Worm (Caenorhabditis elegans) whole organism, early embryonic: ENCODE measurements around the gene pdl-1.

Source experiments
- B0310.2 ChIP-seq: sonication (generic microtip); optimal IDR thresholded peaks from 2 replicates; lab custom pipeline; 2016; ENCODE audit warnings: mild to moderate bottlenecking, missing genetic modification characterization, missing compliant biosample characterization
- F13C5.2 ChIP-seq: sonication (generic microtip); optimal IDR thresholded peaks from 2 replicates; lab custom pipeline; 2017; ENCODE audit warnings: mild to moderate bottlenecking, missing genetic modification characterization, inconsistent platforms, missing compliant biosample characterization
- aly-1 ChIP-seq: sonication (generic microtip); optimal IDR thresholded peaks from 2 replicates; lab custom pipeline; 2016; ENCODE audit warnings: missing genetic modification characterization, missing compliant biosample characterization
- ama-1 ChIP-seq: fragments of 150-350 bp; optimal IDR thresholded peaks from 2 replicates; lab custom pipeline; 2014
- ceh-13 ChIP-seq: fragments of 200-800 bp; sonication (Bioruptor generic); optimal IDR thresholded peaks from 2 replicates; lab custom pipeline; 2018; ENCODE audit warnings: mild to moderate bottlenecking, missing genetic modification characterization, missing compliant biosample characterization
- ceh-36 ChIP-seq: sonication (generic microtip); optimal IDR thresholded peaks from 2 replicates; lab custom pipeline; 2016; ENCODE audit warnings: missing genetic modification characterization, inconsistent platforms, missing compliant biosample characterization
- ets-7 ChIP-seq: sonication (generic microtip); optimal IDR thresholded peaks from 2 replicates; lab custom pipeline; 2016; ENCODE audit warnings: missing genotype, missing genetic modification characterization, missing compliant biosample characterization
- flt-1 ChIP-seq: fragments of 200-800 bp; sonication (Bioruptor generic); IDR thresholded peaks from 2 replicates; pipeline ENCODE4 v1.3.6; 2022; ENCODE audit warnings: missing genetic modification characterization, missing compliant biosample characterization
- hmbx-1 ChIP-seq: sonication (generic microtip); optimal IDR thresholded peaks from 2 replicates; lab custom pipeline; 2016; ENCODE audit warnings: mild to moderate bottlenecking, missing genetic modification characterization, missing compliant biosample characterization
- hmg-4 ChIP-seq: fragments of 200-800 bp; sonication (Bioruptor generic); optimal IDR thresholded peaks from 2 replicates; lab custom pipeline; 2018; ENCODE audit warnings: mild to moderate bottlenecking, missing genetic modification characterization, missing compliant biosample characterization
- hnd-1 ChIP-seq: sonication (generic microtip); optimal IDR thresholded peaks from 2 replicates; lab custom pipeline; 2016; ENCODE audit warnings: missing genetic modification characterization, missing compliant biosample characterization
- pes-1 ChIP-seq: fragments of 200-800 bp; sonication (Bioruptor generic); IDR thresholded peaks from 2 replicates; pipeline ENCODE4 v1.3.6; 2022; ENCODE audit warnings: missing genetic modification reagents, missing genetic modification characterization, missing compliant biosample characterization
- scrt-1 ChIP-seq: fragments of 200-800 bp; sonication (Bioruptor generic); IDR thresholded peaks from 2 replicates; pipeline ENCODE4 v1.3.6; 2022; ENCODE audit warnings: missing genetic modification characterization, missing compliant biosample characterization
- sea-1 ChIP-seq: fragments of 200-800 bp; sonication (Bioruptor generic); conservative IDR thresholded peaks from 2 replicates; pipeline ENCODE4 v1.3.6; 2022; ENCODE audit warnings: missing genetic modification characterization, missing compliant biosample characterization
- tbx-11 ChIP-seq: fragments of 200-800 bp; sonication (Bioruptor generic); IDR thresholded peaks from 2 replicates; pipeline ENCODE4 v1.3.6; 2022; ENCODE audit warnings: missing genetic modification characterization, missing compliant biosample characterization
- tbx-37 ChIP-seq: fragments of 200-800 bp; sonication (Bioruptor generic); conservative IDR thresholded peaks from 2 replicates; pipeline ENCODE4 v1.3.6; 2022; ENCODE audit warnings: missing genetic modification reagents, missing genetic modification characterization, missing compliant biosample characterization
- tra-4 ChIP-seq: sonication (generic microtip); optimal IDR thresholded peaks from 2 replicates; lab custom pipeline; 2017; ENCODE audit warnings: missing genetic modification characterization, missing compliant biosample characterization

Gene pdl-1

ce11 chrII:7166768-7167167 lies 16.8 kb upstream of the pdl-1 start:
- TF ChIP-seq F13C5.2 (tag; lab: Kevin White, UChicago) (no peak), tra-4 (no peak), sea-1 (GFP tag; lab: Robert Waterston, UW) (no peak), B0310.2 (tag; lab: Kevin White, UChicago) (no peak), ets-7 (no peak), ceh-13 (no peak), flt-1 (no peak), scrt-1 (GFP tag; lab: Robert Waterston, UW) (no peak), tbx-37 (GFP tag; lab: Robert Waterston, UW) (no peak), ama-1 (lab: Kevin White, UChicago) (no peak), tbx-11 (GFP tag; lab: Robert Waterston, UW) (no peak), ceh-36 (tag; lab: Kevin White, UChicago) (no peak), hmbx-1 (tag; lab: Kevin White, UChicago) (no peak), pes-1 (no peak)

ce11 chrII:7168712-7169111 lies 14.9 kb upstream of the pdl-1 start, which contains the start of gene col-36:
Gene col-36, minus strand, starts transcription at chrII:7168812.
- TF ChIP-seq hmg-4 (no peak), aly-1 (tag; lab: Kevin White, UChicago) (no peak), F13C5.2 (tag; lab: Kevin White, UChicago) (no peak), tbx-37 (GFP tag; lab: Robert Waterston, UW) (no peak), ets-7 (no peak), hmbx-1 (tag; lab: Kevin White, UChicago) (no peak), B0310.2 (tag; lab: Kevin White, UChicago) (no peak), ceh-36 (tag; lab: Kevin White, UChicago) (no peak), ceh-13 (no peak)

- TF ChIP-seq ets-7 (no peak), tbx-11 (GFP tag; lab: Robert Waterston, UW) (no peak), ceh-13 (no peak), hnd-1 (no peak), scrt-1 (GFP tag; lab: Robert Waterston, UW) (no peak), sea-1 (GFP tag; lab: Robert Waterston, UW) (no peak), tbx-37 (GFP tag; lab: Robert Waterston, UW) (no peak), tra-4 (no peak), ceh-36 (tag; lab: Kevin White, UChicago) (no peak), hmbx-1 (tag; lab: Kevin White, UChicago) (no peak), B0310.2 (tag; lab: Kevin White, UChicago) (no peak), ama-1 (lab: Kevin White, UChicago) (no peak), hmg-4 (no peak), pes-1 (no peak), aly-1 (tag; lab: Kevin White, UChicago) (no peak), flt-1 (no peak), F13C5.2 (tag; lab: Kevin White, UChicago) (no peak)
Measured at ce11 chrII:7171305-7171998, 12.1 kb upstream of the pdl-1 start, which contains the start of gene dyf-13. Gene dyf-13, minus strand, starts transcription at chrII:7171355.

ce11 chrII:7174843-7175242 lies 8.8 kb upstream of the pdl-1 start, which contains the start of gene glc-4:
Gene glc-4, minus strand, starts transcription at chrII:7174943.
- TF ChIP-seq scrt-1 (GFP tag; lab: Robert Waterston, UW), result no peak
- no peak for TF ChIP-seq ets-7
- TF ChIP-seq hnd-1, result no peak
- no peak for TF ChIP-seq sea-1 (GFP tag; lab: Robert Waterston, UW)
- no peak for TF ChIP-seq hmbx-1 (tag; lab: Kevin White, UChicago)
- TF ChIP-seq ama-1 (lab: Kevin White, UChicago), result no peak
- no peak for TF ChIP-seq F13C5.2 (tag; lab: Kevin White, UChicago)
- no peak for TF ChIP-seq pes-1
- no peak for TF ChIP-seq ceh-13
- TF ChIP-seq ceh-36 (tag; lab: Kevin White, UChicago), result no peak
- no peak for TF ChIP-seq tbx-11 (GFP tag; lab: Robert Waterston, UW)
- TF ChIP-seq flt-1, result no peak
- TF ChIP-seq tra-4, result no peak
- no peak for TF ChIP-seq B0310.2 (tag; lab: Kevin White, UChicago)
- no peak for TF ChIP-seq aly-1 (tag; lab: Kevin White, UChicago)

ce11 chrII:7176108-7176507 lies 7.5 kb upstream of the pdl-1 start:
- TF ChIP-seq B0310.2 (tag; lab: Kevin White, UChicago), result no peak
- TF ChIP-seq hmg-4, result no peak
- TF ChIP-seq tbx-11 (GFP tag; lab: Robert Waterston, UW), result no peak
- no peak for TF ChIP-seq sea-1 (GFP tag; lab: Robert Waterston, UW)
- no peak for TF ChIP-seq tra-4
- no peak for TF ChIP-seq ceh-36 (tag; lab: Kevin White, UChicago)
- TF ChIP-seq scrt-1 (GFP tag; lab: Robert Waterston, UW), result no peak
- TF ChIP-seq ets-7, result no peak
- TF ChIP-seq flt-1, result no peak
- TF ChIP-seq hmbx-1 (tag; lab: Kevin White, UChicago), result no peak

- TF ChIP-seq ceh-36 (tag; lab: Kevin White, UChicago) (no peak), ceh-13 (no peak), ets-7 (no peak), hnd-1 (no peak), tbx-11 (GFP tag; lab: Robert Waterston, UW) (no peak), pes-1 (no peak), F13C5.2 (tag; lab: Kevin White, UChicago) (no peak), B0310.2 (tag; lab: Kevin White, UChicago) (no peak), flt-1 (no peak)
Measured at ce11 chrII:7182630-7183029, 971 bp upstream of the pdl-1 start.

ce11 chrII:7186117-7186516 lies 2.5 kb downstream of the pdl-1 start:
- TF ChIP-seq sea-1 (GFP tag; lab: Robert Waterston, UW) (no peak), scrt-1 (GFP tag; lab: Robert Waterston, UW) (no peak), B0310.2 (tag; lab: Kevin White, UChicago) (no peak), ama-1 (lab: Kevin White, UChicago) (no peak), F13C5.2 (tag; lab: Kevin White, UChicago) (no peak), hmg-4 (no peak), flt-1 (no peak), tbx-11 (GFP tag; lab: Robert Waterston, UW) (no peak), hmbx-1 (tag; lab: Kevin White, UChicago) (no peak), hnd-1 (no peak), ceh-13 (no peak), tra-4 (no peak)
